Worm (Caenorhabditis elegans): ENCODE results near the gene nfi-1.

The nfi-1 gene

DNA sequence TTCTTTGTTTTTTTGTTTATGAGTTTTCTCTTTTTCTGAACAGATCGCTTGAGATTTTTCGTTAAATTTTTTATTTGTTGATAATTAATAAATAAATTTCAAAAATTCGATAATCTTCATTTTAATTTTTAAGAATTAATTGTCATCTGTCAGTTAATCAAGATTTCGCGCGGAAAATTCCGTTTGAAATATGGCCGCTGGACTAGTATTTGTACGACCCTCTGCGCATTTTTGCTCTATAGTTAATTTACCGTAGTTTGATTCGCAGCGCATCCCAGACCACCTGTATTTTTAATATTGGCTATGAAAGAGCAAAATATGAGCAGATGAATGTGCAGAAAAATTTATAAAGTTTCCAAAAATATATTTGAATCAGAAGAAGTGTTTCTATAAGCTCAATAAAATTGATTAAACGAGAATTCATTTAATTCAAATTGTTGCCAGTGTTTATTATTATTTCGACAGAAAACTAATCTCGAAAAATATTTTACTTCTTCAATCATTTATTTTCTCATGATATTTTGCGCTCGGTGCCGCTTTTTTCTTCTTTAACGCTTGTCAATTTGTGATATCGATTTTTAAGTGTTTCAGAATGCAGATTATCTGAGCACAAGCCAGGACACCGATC, at the start of gene nfi-1:
TSS of gene nfi-1 (plus strand) at position 578 of the 628 bp plus-strand sequence.
- no peak for TF ChIP-seq hmbx-1 (tag; optimal IDR thresholded peaks at IDR 0.05)
- no peak for TF ChIP-seq scrt-1 (GFP tag; IDR thresholded peaks at IDR 0.05)
- no peak for TF ChIP-seq hnd-1 (tag; optimal IDR thresholded peaks at IDR 0.05)
- TF ChIP-seq ets-7 (tag; optimal IDR thresholded peaks at IDR 0.05): no peak
- TF ChIP-seq ceh-36 (tag; optimal IDR thresholded peaks at IDR 0.05): no peak
- no peak for TF ChIP-seq tbx-37 (GFP tag; conservative IDR thresholded peaks at IDR 0.05)
- no peak for TF ChIP-seq flt-1 (GFP tag; IDR thresholded peaks at IDR 0.05)
- no peak for TF ChIP-seq tbx-11 (GFP tag; IDR thresholded peaks at IDR 0.05)
- TF ChIP-seq hmg-4 (GFP tag; optimal IDR thresholded peaks at IDR 0.05): no peak
- no peak for TF ChIP-seq ceh-13 (GFP tag; optimal IDR thresholded peaks at IDR 0.05)
- no peak for TF ChIP-seq sea-1 (GFP tag; conservative IDR thresholded peaks at IDR 0.05)
- no peak for TF ChIP-seq tra-4 (tag; optimal IDR thresholded peaks at IDR 0.05)

DNA sequence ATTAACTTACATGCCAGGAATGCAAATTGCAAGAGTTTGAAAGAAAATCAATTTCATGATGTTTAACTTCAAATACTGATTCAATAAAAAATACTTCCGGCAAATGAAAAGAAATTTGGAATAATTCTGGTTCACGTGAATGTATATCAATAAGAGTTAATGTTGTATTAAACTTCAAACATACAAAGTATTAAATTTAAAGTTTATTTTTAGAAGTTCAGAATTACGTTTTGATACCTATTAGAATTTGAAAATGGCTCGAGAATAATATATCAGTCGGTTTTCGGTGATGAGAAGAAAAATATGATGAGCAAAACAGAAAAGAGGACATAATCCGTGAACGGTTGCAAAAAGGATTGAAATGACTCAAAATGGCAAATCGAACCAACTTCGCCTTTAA, 48.4 kb upstream of the nfi-1 start, which contains the start of gene D1022.9:
TSS of gene D1022.9 (minus strand) at position 101 of the 400 bp plus-strand sequence.
- no peak for TF ChIP-seq hmg-4 (GFP tag; optimal IDR thresholded peaks at IDR 0.05)
- TF ChIP-seq pes-1 (GFP tag; IDR thresholded peaks at IDR 0.05): no peak
- no peak for TF ChIP-seq B0310.2 (tag; optimal IDR thresholded peaks at IDR 0.05)
- no peak for TF ChIP-seq F13C5.2 (tag; optimal IDR thresholded peaks at IDR 0.05)
- TF ChIP-seq hmbx-1 (tag; optimal IDR thresholded peaks at IDR 0.05): no peak
- no peak for TF ChIP-seq ceh-13 (GFP tag; optimal IDR thresholded peaks at IDR 0.05)
- no peak for TF ChIP-seq sea-1 (GFP tag; conservative IDR thresholded peaks at IDR 0.05)
- no peak for TF ChIP-seq flt-1 (GFP tag; IDR thresholded peaks at IDR 0.05)
- no peak for TF ChIP-seq aly-1 (tag; optimal IDR thresholded peaks at IDR 0.05)
- no peak for TF ChIP-seq hnd-1 (tag; optimal IDR thresholded peaks at IDR 0.05)
- TF ChIP-seq tbx-11 (GFP tag; IDR thresholded peaks at IDR 0.05): no peak
- TF ChIP-seq tra-4 (tag; optimal IDR thresholded peaks at IDR 0.05): no peak
- TF ChIP-seq ama-1 (optimal IDR thresholded peaks at IDR 0.05): no peak
- no peak for TF ChIP-seq tbx-37 (GFP tag; conservative IDR thresholded peaks at IDR 0.05)
- no peak for TF ChIP-seq ceh-36 (tag; optimal IDR thresholded peaks at IDR 0.05)
- no peak for TF ChIP-seq scrt-1 (GFP tag; IDR thresholded peaks at IDR 0.05)
- no peak for TF ChIP-seq ets-7 (tag; optimal IDR thresholded peaks at IDR 0.05)

DNA sequence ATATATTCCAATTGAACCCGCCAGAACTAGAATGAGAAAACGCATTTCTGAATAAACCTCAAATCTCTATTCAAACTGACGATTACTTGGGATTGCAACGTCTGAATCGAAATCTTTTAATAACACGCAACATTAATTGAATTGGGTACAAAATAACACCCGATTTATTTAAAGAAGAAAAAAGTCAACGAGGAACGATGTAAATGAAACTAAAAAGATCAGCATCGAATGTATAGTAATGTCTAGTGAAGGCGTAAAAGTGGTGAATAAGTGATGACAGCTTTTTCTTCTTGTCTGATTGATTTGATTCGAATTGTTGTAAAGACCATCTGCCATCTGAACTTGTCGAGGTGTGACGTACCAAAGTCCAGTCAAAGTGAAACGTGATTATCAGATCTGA, 44.4 kb upstream of the nfi-1 start, which contains the start of gene nas-23:
TSS of gene nas-23 (minus strand) at position 101 of the 400 bp plus-strand sequence.
- TF ChIP-seq sea-1 (GFP tag; conservative IDR thresholded peaks at IDR 0.05) (no peak), ceh-13 (GFP tag; optimal IDR thresholded peaks at IDR 0.05) (no peak), scrt-1 (GFP tag; IDR thresholded peaks at IDR 0.05) (no peak), flt-1 (GFP tag; IDR thresholded peaks at IDR 0.05) (no peak), ama-1 (optimal IDR thresholded peaks at IDR 0.05) (no peak), tbx-37 (GFP tag; conservative IDR thresholded peaks at IDR 0.05) (no peak), F13C5.2 (tag; optimal IDR thresholded peaks at IDR 0.05) (no peak), hmbx-1 (tag; optimal IDR thresholded peaks at IDR 0.05) (no peak), ets-7 (tag; optimal IDR thresholded peaks at IDR 0.05) (no peak), hmg-4 (GFP tag; optimal IDR thresholded peaks at IDR 0.05) (no peak), aly-1 (tag; optimal IDR thresholded peaks at IDR 0.05) (no peak), B0310.2 (tag; optimal IDR thresholded peaks at IDR 0.05) (no peak), ceh-36 (tag; optimal IDR thresholded peaks at IDR 0.05) (no peak), tra-4 (tag; optimal IDR thresholded peaks at IDR 0.05) (no peak), hnd-1 (tag; optimal IDR thresholded peaks at IDR 0.05) (no peak)

DNA sequence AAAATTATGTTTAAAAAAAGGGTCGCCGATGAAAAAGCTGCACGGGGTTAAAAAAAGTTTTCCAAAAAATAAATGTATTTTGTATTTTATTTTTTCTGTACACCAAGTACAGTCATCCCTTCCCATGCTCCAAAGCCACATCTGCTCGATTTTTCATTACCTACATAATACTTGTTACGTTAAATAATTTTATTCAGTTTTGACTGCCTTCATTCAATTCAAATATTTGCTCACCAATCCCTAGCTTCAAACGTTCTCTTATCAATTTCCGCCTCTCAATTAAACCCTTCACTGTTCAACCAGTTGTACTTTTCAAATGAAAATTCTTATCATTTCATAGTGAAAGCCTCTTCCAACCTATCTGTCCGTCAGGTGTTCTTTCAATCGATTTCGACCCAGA, 43.8 kb upstream of the nfi-1 start, which contains the start of gene R10H1.1:
TSS of gene R10H1.1 (plus strand) at position 301 of the 400 bp plus-strand sequence.
- TF ChIP-seq ama-1 (optimal IDR thresholded peaks at IDR 0.05): no peak
- no peak for TF ChIP-seq ets-7 (tag; optimal IDR thresholded peaks at IDR 0.05)
- TF ChIP-seq tra-4 (tag; optimal IDR thresholded peaks at IDR 0.05): no peak
- TF ChIP-seq hmbx-1 (tag; optimal IDR thresholded peaks at IDR 0.05): no peak
- no peak for TF ChIP-seq ceh-13 (GFP tag; optimal IDR thresholded peaks at IDR 0.05)
- TF ChIP-seq sea-1 (GFP tag; conservative IDR thresholded peaks at IDR 0.05): no peak

DNA sequence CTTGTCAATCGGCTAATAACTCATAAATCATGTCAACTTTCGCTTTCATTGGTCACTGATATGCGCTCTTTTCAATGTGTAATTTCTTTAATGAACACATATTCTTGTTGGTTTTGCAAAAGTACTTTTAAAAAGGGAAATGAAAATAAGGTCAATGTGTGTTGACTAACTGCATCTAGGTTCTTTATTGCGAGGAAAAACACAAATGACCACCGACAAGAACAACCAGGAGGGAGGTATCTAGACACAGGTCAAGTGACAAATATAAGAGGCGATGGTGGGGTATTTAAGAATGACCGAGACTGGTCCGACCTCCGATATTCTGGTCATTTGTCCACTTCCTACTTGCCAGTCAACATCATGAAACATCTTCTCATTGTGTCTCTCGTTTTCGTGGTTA, 41.9 kb upstream of the nfi-1 start, which contains the start of gene spi-1:
TSS of gene spi-1 (plus strand) at position 178 of the 400 bp plus-strand sequence.
- no peak for TF ChIP-seq tbx-11 (GFP tag; IDR thresholded peaks at IDR 0.05)
- no peak for TF ChIP-seq ama-1 (optimal IDR thresholded peaks at IDR 0.05)
- no peak for TF ChIP-seq sea-1 (GFP tag; conservative IDR thresholded peaks at IDR 0.05)
- no peak for TF ChIP-seq ceh-36 (tag; optimal IDR thresholded peaks at IDR 0.05)
- no peak for TF ChIP-seq B0310.2 (tag; optimal IDR thresholded peaks at IDR 0.05)
- no peak for TF ChIP-seq pes-1 (GFP tag; IDR thresholded peaks at IDR 0.05)
- TF ChIP-seq aly-1 (tag; optimal IDR thresholded peaks at IDR 0.05): no peak
- no peak for TF ChIP-seq ceh-13 (GFP tag; optimal IDR thresholded peaks at IDR 0.05)
- no peak for TF ChIP-seq F13C5.2 (tag; optimal IDR thresholded peaks at IDR 0.05)
- TF ChIP-seq hmg-4 (GFP tag; optimal IDR thresholded peaks at IDR 0.05): no peak
- TF ChIP-seq flt-1 (GFP tag; IDR thresholded peaks at IDR 0.05): no peak

DNA sequence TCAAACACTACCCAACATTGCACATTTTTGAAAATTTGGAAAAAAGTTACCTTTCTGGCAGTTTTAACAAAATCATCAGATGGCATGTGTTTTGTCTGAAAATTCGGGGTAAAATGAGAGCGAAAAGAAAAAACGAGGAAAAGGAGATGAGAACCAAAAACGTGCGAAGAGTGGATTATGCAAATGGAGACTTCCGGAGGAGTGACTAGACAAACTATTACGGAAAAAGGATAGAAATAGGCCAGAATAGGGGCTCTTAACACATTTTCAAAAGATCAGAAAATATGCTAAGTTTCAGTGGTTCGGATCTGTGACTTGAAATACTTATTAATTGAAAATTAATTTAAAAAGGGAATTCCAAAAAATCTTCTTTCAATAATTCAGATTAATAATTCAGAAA, 38.6 kb upstream of the nfi-1 start, which contains the start of gene srab-14:
TSS of gene srab-14 (minus strand) at position 101 of the 400 bp plus-strand sequence.
- TF ChIP-seq F13C5.2 (tag; optimal IDR thresholded peaks at IDR 0.05) (no peak), ceh-36 (tag; optimal IDR thresholded peaks at IDR 0.05) (no peak), hnd-1 (tag; optimal IDR thresholded peaks at IDR 0.05) (no peak), B0310.2 (tag; optimal IDR thresholded peaks at IDR 0.05) (no peak), flt-1 (GFP tag; IDR thresholded peaks at IDR 0.05) (no peak), aly-1 (tag; optimal IDR thresholded peaks at IDR 0.05) (no peak), tra-4 (tag; optimal IDR thresholded peaks at IDR 0.05) (no peak), scrt-1 (GFP tag; IDR thresholded peaks at IDR 0.05) (no peak), hmbx-1 (tag; optimal IDR thresholded peaks at IDR 0.05) (no peak), ets-7 (tag; optimal IDR thresholded peaks at IDR 0.05) (no peak), pes-1 (GFP tag; IDR thresholded peaks at IDR 0.05) (no peak), ama-1 (optimal IDR thresholded peaks at IDR 0.05) (no peak), tbx-37 (GFP tag; conservative IDR thresholded peaks at IDR 0.05) (no peak), sea-1 (GFP tag; conservative IDR thresholded peaks at IDR 0.05) (no peak), ceh-13 (GFP tag; optimal IDR thresholded peaks at IDR 0.05) (no peak), tbx-11 (GFP tag; IDR thresholded peaks at IDR 0.05) (no peak), hmg-4 (GFP tag; optimal IDR thresholded peaks at IDR 0.05) (no peak)

DNA sequence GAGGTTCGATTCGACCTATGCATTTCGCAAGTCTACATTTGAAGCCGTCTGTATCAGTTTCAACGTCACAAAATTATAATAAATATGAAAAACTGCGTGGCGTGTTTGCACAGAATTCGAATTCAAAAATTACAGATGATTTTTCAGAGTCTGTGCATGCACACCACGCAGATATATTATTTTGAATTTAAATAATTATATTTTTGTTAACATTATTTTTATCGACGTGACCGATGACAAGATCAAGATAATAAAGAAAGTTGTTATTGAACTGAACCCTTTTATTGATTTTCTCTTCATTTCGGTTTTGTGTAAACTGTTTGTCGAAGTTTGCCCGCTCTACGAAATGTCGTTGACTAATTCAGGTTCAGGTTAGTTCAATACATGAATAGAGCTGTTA, 33.0 kb upstream of the nfi-1 start, which contains the start of gene C28F5.1:
TSS of gene C28F5.1 (plus strand) at position 301 of the 400 bp plus-strand sequence.
- TF ChIP-seq hmbx-1 (tag; optimal IDR thresholded peaks at IDR 0.05) (no peak), scrt-1 (GFP tag; IDR thresholded peaks at IDR 0.05) (no peak), sea-1 (GFP tag; conservative IDR thresholded peaks at IDR 0.05) (no peak), flt-1 (GFP tag; IDR thresholded peaks at IDR 0.05) (no peak), ama-1 (optimal IDR thresholded peaks at IDR 0.05) (no peak), B0310.2 (tag; optimal IDR thresholded peaks at IDR 0.05) (no peak), ceh-13 (GFP tag; optimal IDR thresholded peaks at IDR 0.05) (no peak), ceh-36 (tag; optimal IDR thresholded peaks at IDR 0.05) (no peak), hmg-4 (GFP tag; optimal IDR thresholded peaks at IDR 0.05) (no peak), tbx-11 (GFP tag; IDR thresholded peaks at IDR 0.05) (no peak), tbx-37 (GFP tag; conservative IDR thresholded peaks at IDR 0.05) (no peak), tra-4 (tag; optimal IDR thresholded peaks at IDR 0.05) (no peak), pes-1 (GFP tag; IDR thresholded peaks at IDR 0.05) (no peak), ets-7 (tag; optimal IDR thresholded peaks at IDR 0.05) (no peak), hnd-1 (tag; optimal IDR thresholded peaks at IDR 0.05) (no peak), F13C5.2 (tag; optimal IDR thresholded peaks at IDR 0.05) (no peak), aly-1 (tag; optimal IDR thresholded peaks at IDR 0.05) (no peak)
